Fruit fly (Drosophila melanogaster): ENCODE results near the gene sip2.

sip2 gene

dm6 chr2L:6918517-6919202, 45.2 kb downstream of the sip2 start, which contains the start of gene nop5 (continued):
- no peak for TF ChIP-seq ro (GFP tag; IDR thresholded peaks at IDR 0.05)
- peak; percentile 85 for TF ChIP-seq gem (tag; optimal IDR thresholded peaks at IDR 0.05)
- no peak for TF ChIP-seq CG1792 (GFP tag; optimal IDR thresholded peaks at IDR 0.05)
- TF ChIP-seq hbn (GFP tag; IDR thresholded peaks at IDR 0.05; ENCODE audit: partially characterized antibody): no peak
- TF ChIP-seq CG14050 (GFP tag; IDR thresholded peaks at IDR 0.05): peak; percentile 26; the same call in 1 of the 3 replicates
- TF ChIP-seq CG7357 (GFP tag; IDR thresholded peaks at IDR 0.05): no peak
- peak; percentile 39 for TF ChIP-seq CG2875 (GFP tag; optimal IDR thresholded peaks at IDR 0.05)
- TF ChIP-seq CG14667 (GFP tag; IDR thresholded peaks at IDR 0.05): no peak
- TF ChIP-seq CG18619 (GFP tag; optimal IDR thresholded peaks at IDR 0.05): peak; percentile 83
- TF ChIP-seq Asciz (GFP tag; optimal IDR thresholded peaks at IDR 0.05): no peak
- no peak for TF ChIP-seq CG11696 (GFP tag; IDR thresholded peaks at IDR 0.05)
- peak; percentile 56 for TF ChIP-seq Hand (GFP tag; optimal IDR thresholded peaks at IDR 0.05)
- no peak for TF ChIP-seq zen2 (GFP tag; IDR thresholded peaks at IDR 0.05; ENCODE audit: partially characterized antibody)
- TF ChIP-seq Lim3 (GFP tag; IDR thresholded peaks at IDR 0.05): no peak
- TF ChIP-seq otp (GFP tag; IDR thresholded peaks at IDR 0.05): no peak
- no peak for TF ChIP-seq pita (GFP tag; optimal IDR thresholded peaks at IDR 0.05)
- no peak for TF ChIP-seq prd (optimal IDR thresholded peaks at IDR 0.05)
- peak; percentile 37; the same call in 1 of the 3 replicates for TF ChIP-seq prd (GFP tag; IDR thresholded peaks at IDR 0.05)
- no peak for TF ChIP-seq CG15011 (GFP tag; optimal IDR thresholded peaks at IDR 0.05)
- no peak for TF ChIP-seq HmgZ (tag; optimal IDR thresholded peaks at IDR 0.05)
- TF ChIP-seq bbx (GFP tag; IDR thresholded peaks at IDR 0.05; ENCODE audit: partially characterized antibody): peak; percentile 64
- TF ChIP-seq CG7987 (GFP tag; optimal IDR thresholded peaks at IDR 0.05): no peak
- peak; percentile 93 for TF ChIP-seq bigmax (GFP tag; optimal IDR thresholded peaks at IDR 0.05)
- peak; percentile 43 for TF ChIP-seq HLHmδ (GFP tag; optimal IDR thresholded peaks at IDR 0.05)
- peak; percentile 47 for TF ChIP-seq CG6689 (GFP tag; IDR thresholded peaks at IDR 0.05)
- no peak for TF ChIP-seq abd-A (tag; optimal IDR thresholded peaks at IDR 0.05)
- TF ChIP-seq CG12769 (tag; optimal IDR thresholded peaks at IDR 0.05): no peak
- no peak for TF ChIP-seq Lhr (GFP tag; optimal IDR thresholded peaks at IDR 0.05)
- TF ChIP-seq YL-1 (GFP tag; optimal IDR thresholded peaks at IDR 0.05): peak; percentile 93
- TF ChIP-seq Elba2 (GFP tag; optimal IDR thresholded peaks at IDR 0.05): no peak
- no peak for TF ChIP-seq Mes4 (GFP tag; optimal IDR thresholded peaks at IDR 0.05)
- peak; percentile 35 for TF ChIP-seq CG30431 (GFP tag; optimal IDR thresholded peaks at IDR 0.05)
- no peak for TF ChIP-seq CG7928 (GFP tag; optimal IDR thresholded peaks at IDR 0.05)
- no peak for TF ChIP-seq CG9797 (GFP tag; optimal IDR thresholded peaks at IDR 0.05)
- no peak for TF ChIP-seq tll (GFP tag; optimal IDR thresholded peaks at IDR 0.05)
- 0 out of 2 replicates have a peak, but pooled peaks have one; percentile 8 for TF ChIP-seq al (GFP tag; IDR thresholded peaks at IDR 0.05)
- TF ChIP-seq emc (GFP tag; optimal IDR thresholded peaks at IDR 0.05): no peak
- no peak for TF ChIP-seq lab (GFP tag; optimal IDR thresholded peaks at IDR 0.05)
- TF ChIP-seq Rfx (GFP tag; IDR thresholded peaks at IDR 0.05): peak; percentile 43; the same call in 1 of the 2 replicates
- no peak for TF ChIP-seq bowl (GFP tag; IDR thresholded peaks at IDR 0.05)
- peak; percentile 33 for TF ChIP-seq CG6654 (GFP tag; optimal IDR thresholded peaks at IDR 0.05)
- TF ChIP-seq CG17361 (GFP tag; IDR thresholded peaks at IDR 0.05): peak; percentile 92
- peak; percentile 20 for TF ChIP-seq CG8359 (GFP tag; optimal IDR thresholded peaks at IDR 0.05; ENCODE audit: borderline replicate concordance)
- TF ChIP-seq Dref (GFP tag; IDR thresholded peaks at IDR 0.05): no peak
- TF ChIP-seq hkb (optimal IDR thresholded peaks at IDR 0.05): no peak
- no peak for TF ChIP-seq hkb (GFP tag; IDR thresholded peaks at IDR 0.05)
- TF ChIP-seq Xrp1 (GFP tag; IDR thresholded peaks at IDR 0.05): peak; percentile 25; the same call in 1 of the 2 replicates
- TF ChIP-seq Sin3A (optimal IDR thresholded peaks at IDR 0.05): peak; percentile 19
- TF ChIP-seq jigr1 (GFP tag; IDR thresholded peaks at IDR 0.05): no peak
- TF ChIP-seq Poxn (GFP tag; IDR thresholded peaks at IDR 0.05): no peak

All from whole organism, embryonic.